Worm (Caenorhabditis elegans): ENCODE results near the gene lst-5.

ce11 chrII:7057860-7058259 is 35.1 kb downstream of the lst-5 start, which contains the start of gene cth-2:
- TF ChIP-seq pha-4 (tag; optimal IDR thresholded peaks at IDR 0.05) (no peak), ces-1 (GFP tag; optimal IDR thresholded peaks at IDR 0.05) (no peak), ceh-39 (tag; optimal IDR thresholded peaks at IDR 0.05) (no peak), nhr-12 (tag; optimal IDR thresholded peaks at IDR 0.05) (no peak)

Data from whole organism, mixed stage, embryonic.